Fruit fly (Drosophila melanogaster) whole organism, wandering third instar larva: ENCODE results near the gene CG1394.

Source experiments
- CG32264 ChIP-seq: fragments of 200-800 bp; sonication (Bioruptor generic); optimal IDR thresholded peaks from 2 replicates; lab custom pipeline; 2016; ENCODE audit warnings: missing biosample characterization, missing genetic modification characterization
- CrebA ChIP-seq: fragments of 200-800 bp; sonication (Bioruptor generic); optimal IDR thresholded peaks from 2 replicates; lab custom pipeline; 2016; ENCODE audit warnings: missing biosample characterization, mild to moderate bottlenecking, missing genetic modification characterization, borderline replicate concordance
- Dfd ChIP-seq: fragments of >200 bp; optimal IDR thresholded peaks from 2 replicates; lab custom pipeline; 2017; ENCODE audit warnings: missing biosample characterization, missing genetic modification characterization
- Dif ChIP-seq: fragments of 200-275, 200-300 bp; sonication (Bioruptor generic); optimal IDR thresholded peaks from 2 replicates; lab custom pipeline; 2018; ENCODE audit warnings: missing biosample characterization, missing genetic modification characterization; ENCODE audit not compliant: partially characterized antibody
- GATAd ChIP-seq: sonication (Bioruptor generic); optimal IDR thresholded peaks from 2 replicates; lab custom pipeline; 2016; ENCODE audit warnings: missing biosample characterization, missing genetic modification characterization
- HLH106 ChIP-seq: fragments of 200-800 bp; optimal IDR thresholded peaks from 3 replicates; lab custom pipeline; 2019; ENCODE audit warnings: missing biosample characterization, mild to moderate bottlenecking, missing genetic modification characterization, moderate library complexity
- Hr78 ChIP-seq: fragments of >200 bp; optimal IDR thresholded peaks from 2 replicates; lab custom pipeline; 2017; ENCODE audit warnings: missing biosample characterization, missing genetic modification characterization
- Hr83 ChIP-seq: fragments of 200-300 bp; sonication (Bioruptor generic); optimal IDR thresholded peaks from 2 replicates; lab custom pipeline; 2016; ENCODE audit warnings: missing biosample characterization, mild to moderate bottlenecking, missing genetic modification characterization, moderate library complexity; ENCODE audit not compliant: poor library complexity, severe bottlenecking
- Jra ChIP-seq: sonication (Bioruptor generic); optimal IDR thresholded peaks from 2 replicates; lab custom pipeline; 2016; ENCODE audit warnings: missing biosample characterization, missing genetic modification characterization
- Mio ChIP-seq: sonication (Bioruptor generic); optimal IDR thresholded peaks from 2 replicates; lab custom pipeline; 2016; ENCODE audit warnings: missing biosample characterization, missing genetic modification characterization
- Myc ChIP-seq: fragments of >200 bp; optimal IDR thresholded peaks from 2 replicates; lab custom pipeline; 2017
- N ChIP-seq: fragments of >200 bp; optimal IDR thresholded peaks from 2 replicates; lab custom pipeline; 2018; ENCODE audit warnings: missing biosample characterization, missing external identifiers, missing genetic modification characterization
- OdsH ChIP-seq: fragments of 200-800 bp; sonication (Bioruptor generic); optimal IDR thresholded peaks from 2 replicates; lab custom pipeline; 2016; ENCODE audit warnings: missing biosample characterization, mild to moderate bottlenecking, missing genetic modification characterization
- Sp1 ChIP-seq: fragments of 200-800 bp; sonication (Bioruptor generic); optimal IDR thresholded peaks from 3 replicates; lab custom pipeline; 2019; ENCODE audit warnings: missing biosample characterization, mild to moderate bottlenecking, missing genetic modification characterization, moderate library complexity
- Vsx2 ChIP-seq: fragments of 200-300, 225-300 bp; sonication (Bioruptor generic); optimal IDR thresholded peaks from 2 replicates; lab custom pipeline; 2018; ENCODE audit warnings: missing biosample characterization, missing genetic modification characterization; ENCODE audit not compliant: partially characterized antibody
- br ChIP-seq: fragments of 200-800 bp; sonication (Bioruptor generic); optimal IDR thresholded peaks from 2 replicates; lab custom pipeline; 2016; ENCODE audit warnings: missing biosample characterization, missing genetic modification characterization
- brk ChIP-seq: fragments of 200-800 bp; sonication (Bioruptor generic); optimal IDR thresholded peaks from 2 replicates; lab custom pipeline; 2016; ENCODE audit warnings: missing biosample characterization, mild to moderate bottlenecking, missing genetic modification characterization
- dl ChIP-seq, 2 experiments: fragments of 175-275, 200-275 bp in 1 of 2; fragments of 200-275 bp in 1 of 2; sonication (Bioruptor generic); optimal IDR thresholded peaks; lab custom pipeline; 2018; ENCODE audit warnings: mild to moderate bottlenecking in 2 of 2, missing biosample characterization in 2 of 2, missing genetic modification characterization in 2 of 2, moderate library complexity in 2 of 2; ENCODE audit not compliant: partially characterized antibody in 2 of 2, insufficient read depth in 1 of 2
- dmrt93B ChIP-seq: fragments of 200-800 bp; sonication (Bioruptor generic); optimal IDR thresholded peaks from 2 replicates; lab custom pipeline; 2018; ENCODE audit warnings: missing biosample characterization, mild to moderate bottlenecking, missing genetic modification characterization
- dsf ChIP-seq: sonication (Bioruptor generic); optimal IDR thresholded peaks from 2 replicates; lab custom pipeline; 2016; ENCODE audit warnings: missing biosample characterization, missing genetic modification characterization, borderline replicate concordance
- ey ChIP-seq: fragments of 200-800 bp; sonication (Bioruptor generic); optimal IDR thresholded peaks from 2 replicates; lab custom pipeline; 2016; ENCODE audit warnings: missing biosample characterization, missing genetic modification characterization
- foxo ChIP-seq, 2 experiments: fragments of 200-800 bp; sonication (Bioruptor generic); optimal IDR thresholded peaks; 2 replicates in 1 of 2; 3 replicates in 1 of 2; lab custom pipeline; 2016 to 2017; ENCODE audit warnings: missing biosample characterization in 2 of 2, missing genetic modification characterization in 2 of 2
- fru ChIP-seq: fragments of 200-800 bp; sonication (Bioruptor generic); optimal IDR thresholded peaks from 3 replicates; lab custom pipeline; 2016; ENCODE audit warnings: missing biosample characterization, mild to moderate bottlenecking, missing genetic modification characterization
- h ChIP-seq: fragments of 200-800 bp; sonication (Bioruptor generic); optimal IDR thresholded peaks from 3 replicates; lab custom pipeline; 2016; ENCODE audit warnings: missing biosample characterization, mild to moderate bottlenecking, missing genetic modification characterization
- pan ChIP-seq: fragments of >200 bp; optimal IDR thresholded peaks from 2 replicates; lab custom pipeline; 2017
- rgr ChIP-seq: fragments of 200-800 bp; sonication (Bioruptor generic); optimal IDR thresholded peaks from 3 replicates; lab custom pipeline; 2016; ENCODE audit warnings: missing biosample characterization, mild to moderate bottlenecking, missing genetic modification characterization
- sage ChIP-seq: fragments of 200-800 bp; sonication (Bioruptor generic); optimal IDR thresholded peaks from 2 replicates; lab custom pipeline; 2016; ENCODE audit warnings: missing biosample characterization, mild to moderate bottlenecking, missing genetic modification characterization
- tai ChIP-seq: sonication (Bioruptor generic); optimal IDR thresholded peaks from 2 replicates; lab custom pipeline; 2016; ENCODE audit warnings: missing biosample characterization, missing genetic modification characterization
- usp ChIP-seq: fragments of >200 bp; optimal IDR thresholded peaks from 2 replicates; lab custom pipeline; 2017; ENCODE audit warnings: missing biosample characterization, missing genetic modification characterization

The CG1394 gene

DNA sequence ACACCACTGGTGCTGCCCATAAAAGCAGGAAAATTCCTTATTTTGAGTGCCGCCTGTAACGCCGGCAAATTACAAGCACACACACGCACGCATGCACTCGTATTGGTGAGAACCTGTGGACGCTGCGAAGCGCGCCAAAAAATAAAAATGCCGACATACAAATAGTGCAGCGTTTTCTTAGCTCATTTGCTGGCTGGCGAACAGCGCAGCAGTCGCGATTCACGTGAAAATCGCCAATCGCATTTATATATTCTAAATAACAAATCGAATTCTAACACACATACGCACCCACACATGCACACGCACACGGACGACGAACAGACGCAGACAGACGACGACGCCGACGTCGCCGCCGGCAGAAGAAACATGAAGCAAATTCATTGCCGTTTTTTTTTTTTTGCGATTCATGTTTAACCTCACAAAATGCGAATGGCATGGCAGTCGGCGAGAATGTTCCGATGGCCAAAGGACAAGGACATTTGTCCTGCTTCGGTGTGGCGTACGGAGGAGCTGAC lies 22.9 kb downstream of the CG1394 start:
- peak; percentile 27 for TF ChIP-seq N
- no peak for TF ChIP-seq Myc
- TF ChIP-seq dsf (GFP tag; lab: Kevin White, UChicago), result no peak
- TF ChIP-seq h, result peak; percentile 4
- peak; percentile 15 for TF ChIP-seq br (GFP tag; lab: Kevin White, UChicago)

DNA sequence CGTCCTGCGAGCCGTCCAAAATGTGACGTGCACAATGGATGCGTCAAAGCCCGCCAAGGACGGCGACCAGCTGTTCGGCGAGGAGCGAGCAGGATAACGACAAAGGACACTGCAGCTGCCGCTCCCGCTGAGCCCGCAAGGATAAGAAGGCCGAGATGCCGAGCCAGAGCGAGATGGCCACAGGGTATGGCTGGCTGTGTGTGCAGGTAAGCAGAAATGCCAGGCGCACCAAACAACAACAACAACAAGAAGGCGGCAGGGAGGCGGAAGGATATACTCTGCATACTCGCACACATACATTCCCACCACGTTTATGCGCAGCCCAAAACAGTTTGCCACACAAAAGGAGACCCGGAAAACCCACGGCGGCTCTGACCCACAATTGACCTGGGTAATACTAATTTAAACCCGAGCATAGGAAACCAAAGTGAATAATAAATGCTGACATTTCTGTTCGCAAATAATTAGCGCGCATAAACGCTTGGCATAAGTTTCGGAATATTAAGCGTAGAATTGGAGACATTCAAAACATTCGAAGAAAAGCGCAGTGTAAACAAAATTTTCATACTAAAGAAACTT lies 23.8 kb downstream of the CG1394 start:
- no peak for TF ChIP-seq Hr78 (GFP tag; lab: Kevin White, UChicago)
- TF ChIP-seq Sp1 (GFP tag; lab: Kevin White, UChicago), result peak; percentile 39
- TF ChIP-seq ey (GFP tag; lab: Kevin White, UChicago), result peak; percentile 28
- TF ChIP-seq HLH106, result peak; percentile 51
- TF ChIP-seq OdsH (GFP tag; lab: Kevin White, UChicago), result peak; percentile 20
- peak; percentile 48 for TF ChIP-seq fru
- TF ChIP-seq Jra (GFP tag; lab: Kevin White, UChicago), result no peak
- TF ChIP-seq Hr83, result no peak
- peak; percentile 12 for TF ChIP-seq CG32264 (GFP tag; lab: Kevin White, UChicago)
- TF ChIP-seq br (GFP tag; lab: Kevin White, UChicago), result peak; percentile 13
- peak; percentile 40 for TF ChIP-seq rgr (GFP tag; lab: Kevin White, UChicago)
- TF ChIP-seq Dif, result no peak
- peak in 1 of 2 experiments; percentile 55 for TF ChIP-seq foxo (GFP tag; optimal IDR thresholded peaks at IDR 0.05; lab: Kevin White, UChicago)
- TF ChIP-seq h, result peak; percentile 31

DNA sequence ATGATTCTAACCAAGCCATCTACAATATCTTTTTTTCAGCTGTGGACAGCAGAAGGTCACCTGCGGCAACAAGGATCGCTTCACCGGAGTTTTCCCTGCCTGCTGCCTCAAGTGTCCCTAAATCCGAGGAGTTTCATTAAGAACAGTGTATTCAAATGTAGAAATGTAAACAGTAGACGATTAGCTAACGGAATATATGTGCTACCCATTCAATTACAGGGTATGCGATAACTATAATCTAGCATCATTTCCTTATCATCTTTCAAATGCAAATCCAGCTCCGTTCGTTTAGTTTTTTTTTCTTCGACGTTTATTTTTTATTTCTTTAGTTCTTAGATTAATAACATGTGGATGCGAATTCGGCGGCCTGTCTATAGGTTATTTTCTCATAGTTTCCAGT lies 25.9 kb downstream of the CG1394 start:
- no peak for TF ChIP-seq Hr78 (GFP tag; lab: Kevin White, UChicago)
- no peak for TF ChIP-seq foxo (GFP tag; optimal IDR thresholded peaks at IDR 0.05; lab: Kevin White, UChicago)
- no peak for TF ChIP-seq dl (GFP tag; optimal IDR thresholded peaks at IDR 0.05; lab: Kevin White, UChicago; ENCODE audit: insufficient read depth in 1 of 2, partially characterized antibody in 2 of 2)
- TF ChIP-seq h, result no peak
- TF ChIP-seq Mio (GFP tag; lab: Kevin White, UChicago), result no peak
- TF ChIP-seq Vsx2 (GFP tag; lab: Kevin White, UChicago), result no peak
- TF ChIP-seq fru, result no peak
- TF ChIP-seq CrebA (GFP tag; lab: Kevin White, UChicago), result no peak
- no peak for TF ChIP-seq Dif
- no peak for TF ChIP-seq usp (GFP tag; lab: Kevin White, UChicago)
- TF ChIP-seq Myc, result no peak
- no peak for TF ChIP-seq Hr83

DNA sequence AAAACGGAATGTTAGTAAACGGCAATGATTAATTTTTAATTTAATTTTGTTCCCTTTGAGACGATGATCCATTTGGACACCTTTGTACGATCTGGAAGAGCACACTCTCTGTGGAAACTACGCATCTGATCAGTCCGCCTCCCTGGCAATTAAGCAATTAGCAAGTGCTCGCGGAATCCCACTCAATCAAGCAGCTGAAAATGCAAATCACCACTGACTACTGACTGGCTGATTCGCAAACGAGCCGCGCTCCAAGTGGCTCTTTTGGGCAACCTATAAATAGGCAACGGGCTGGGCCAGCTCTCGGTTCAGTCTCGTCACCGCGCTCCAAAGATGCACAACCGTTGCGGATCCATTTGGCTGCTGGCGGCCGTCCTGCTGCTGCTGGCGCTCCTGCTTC lies 26.7 kb downstream of the CG1394 start, which contains the start of gene CG15201:
Gene CG15201 (plus strand): TSS at position 301 of the 400 bp plus-strand sequence.
- TF ChIP-seq Jra (GFP tag; lab: Kevin White, UChicago) (no peak), dsf (GFP tag; lab: Kevin White, UChicago) (no peak), Hr83 (no peak), CrebA (GFP tag; lab: Kevin White, UChicago) (no peak), GATAd (GFP tag; lab: Kevin White, UChicago) (no peak), pan (lab: Kevin White, UChicago) (no peak), brk (GFP tag; lab: Kevin White, UChicago) (no peak), OdsH (GFP tag; lab: Kevin White, UChicago) (no peak), Sp1 (GFP tag; lab: Kevin White, UChicago) (no peak), Dfd (no peak), ey (GFP tag; lab: Kevin White, UChicago) (no peak), sage (no peak), Mio (GFP tag; lab: Kevin White, UChicago) (no peak), tai (GFP tag; lab: Kevin White, UChicago) (no peak), dmrt93B (no peak)

DNA sequence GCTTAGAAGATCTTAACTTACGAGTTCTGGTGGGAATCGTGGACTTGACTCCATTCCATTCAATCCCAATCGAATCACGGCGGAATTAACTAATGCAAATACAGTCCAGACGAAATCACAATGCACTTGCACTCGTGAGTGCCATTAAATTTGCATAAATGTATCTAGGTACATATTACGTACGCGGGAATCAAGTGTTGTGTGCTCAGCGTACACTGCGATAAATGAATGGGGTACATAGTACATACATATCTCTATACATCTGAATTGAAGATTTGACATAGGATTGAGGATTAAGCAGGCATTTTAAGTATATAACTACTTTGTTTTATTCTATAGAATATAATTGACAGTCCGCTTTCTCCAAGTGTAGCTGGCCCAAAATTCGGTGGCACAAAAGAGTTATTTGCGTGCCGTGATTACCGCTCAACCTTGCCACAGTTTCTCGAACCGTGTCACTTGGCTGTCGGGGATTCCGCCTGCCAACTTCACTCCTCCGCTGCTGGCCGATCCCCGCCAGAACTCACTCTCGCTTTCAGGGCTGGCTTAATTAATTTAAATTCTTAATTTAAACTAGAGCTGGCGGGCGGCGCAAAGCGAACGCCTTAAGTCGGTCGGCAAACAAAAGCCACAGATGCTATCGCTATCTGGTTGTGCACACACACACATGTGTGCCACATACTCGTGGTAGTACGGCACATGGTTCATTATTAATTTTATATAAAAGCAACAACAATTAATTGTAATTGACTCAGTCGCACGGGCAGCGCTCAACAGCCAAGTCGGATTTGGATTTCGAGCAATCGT lies 28.5 kb downstream of the CG1394 start, which contains the start of the genes CG15199 and CG15202:
Gene CG15199 (minus strand): TSS at position 51 of the 807 bp plus-strand sequence.
Gene CG15202 (plus strand): TSS at position 757 of the 807 bp plus-strand sequence.
- TF ChIP-seq N, result no peak
- no peak for TF ChIP-seq CG32264 (GFP tag; lab: Kevin White, UChicago)
